Fruit fly (Drosophila melanogaster): Measurements from ENCODE around the gene Cftr.

Cftr gene

DNA sequence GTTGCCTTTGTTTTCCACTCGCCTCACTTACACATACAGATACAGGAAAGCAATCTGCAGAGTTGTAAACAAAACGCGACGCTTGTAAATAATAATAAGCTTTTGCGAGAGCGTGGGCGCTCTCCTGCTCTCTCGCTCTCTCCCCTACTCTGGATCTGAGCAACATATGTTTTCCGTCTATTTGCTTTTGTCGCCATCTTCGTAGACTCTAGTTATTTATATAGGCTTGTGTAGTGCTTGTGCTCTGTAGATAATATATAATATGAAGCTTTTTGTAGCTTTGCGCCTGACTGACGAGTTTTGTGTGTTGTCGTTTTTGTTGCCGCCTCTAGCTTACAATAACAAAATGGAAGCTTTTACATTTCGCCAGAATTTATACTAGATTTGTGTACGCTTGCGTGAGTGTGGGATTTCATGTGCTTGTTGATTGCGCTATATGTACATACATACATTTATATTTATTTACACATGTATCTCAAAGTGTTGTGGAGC is 22.1 kb upstream of the Cftr start (continued):
- TF ChIP-seq CG32532 (GFP tag; IDR thresholded peaks at IDR 0.05) (peak; percentile 49; the same call in 1 of the 2 replicates), HmgZ (tag; optimal IDR thresholded peaks at IDR 0.05) (peak; percentile 84), al (GFP tag; IDR thresholded peaks at IDR 0.05) (no peak), Eip74EF (GFP tag; optimal IDR thresholded peaks at IDR 0.05) (peak in 1 of 2 experiments; percentile 85), btn (GFP tag; optimal IDR thresholded peaks at IDR 0.05) (no peak), Hsf (GFP tag; optimal IDR thresholded peaks at IDR 0.05) (peak; percentile 36), Ptx1 (GFP tag; IDR thresholded peaks at IDR 0.05) (no peak), CG5180 (GFP tag; optimal IDR thresholded peaks at IDR 0.05) (peak; percentile 11), corto (GFP tag; optimal IDR thresholded peaks at IDR 0.05) (peak; percentile 72), Vsx1 (GFP tag; optimal IDR thresholded peaks at IDR 0.05) (peak; percentile 70), CG10959 (GFP tag; IDR thresholded peaks at IDR 0.05) (no peak), CG4360 (GFP tag; IDR thresholded peaks at IDR 0.05) (peak; percentile 52; the same call in 1 of the 2 replicates), D19B (GFP tag; optimal IDR thresholded peaks at IDR 0.05) (no peak), CG2120 (GFP tag; optimal IDR thresholded peaks at IDR 0.05) (peak; percentile 43), CG10565 (GFP tag; optimal IDR thresholded peaks at IDR 0.05) (no peak), YL-1 (GFP tag; optimal IDR thresholded peaks at IDR 0.05) (peak; percentile 24), CG7745 (tag; optimal IDR thresholded peaks at IDR 0.05) (no peak), lov (optimal IDR thresholded peaks at IDR 0.05) (no peak), lov (GFP tag; IDR thresholded peaks at IDR 0.05) (0 out of 3 replicates have a peak, but pooled peaks have one; percentile 74), CG1602 (GFP tag; optimal IDR thresholded peaks at IDR 0.05) (peak; percentile 0), CG9727 (GFP tag; optimal IDR thresholded peaks at IDR 0.05) (peak; percentile 12), Doc3 (GFP tag; IDR thresholded peaks at IDR 0.05; ENCODE audit: partially characterized antibody) (no peak), CG2116 (GFP tag; optimal IDR thresholded peaks at IDR 0.05) (peak; percentile 43), caup (GFP tag; optimal IDR thresholded peaks at IDR 0.05; ENCODE audit: severe bottlenecking) (peak; percentile 85), sim (GFP tag; IDR thresholded peaks at IDR 0.05) (no peak), sob (GFP tag; IDR thresholded peaks at IDR 0.05) (0 out of 2 replicates have a peak, but pooled peaks have one; percentile 60), CG10654 (GFP tag; optimal IDR thresholded peaks at IDR 0.05) (no peak), CG3847 (GFP tag; IDR thresholded peaks at IDR 0.05) (no peak), CG9876 (GFP tag; optimal IDR thresholded peaks at IDR 0.05) (no peak), ash1 (GFP tag; optimal IDR thresholded peaks at IDR 0.05) (peak; percentile 5), CG17802 (tag; optimal IDR thresholded peaks at IDR 0.05) (no peak), CG34224 (GFP tag; IDR thresholded peaks at IDR 0.05; ENCODE audit: partially characterized antibody) (peak; percentile 49; the same call in 1 of the 3 replicates), Atf3 (GFP tag; optimal IDR thresholded peaks at IDR 0.05) (no peak), Med (GFP tag) (peak; percentile 93), CG1603 (tag; optimal IDR thresholded peaks at IDR 0.05) (no peak), Sox102F (GFP tag; optimal IDR thresholded peaks at IDR 0.05) (no peak), CG18476 (GFP tag; optimal IDR thresholded peaks at IDR 0.05) (peak; percentile 20), pb (GFP tag; optimal IDR thresholded peaks at IDR 0.05) (no peak), pzg (GFP tag; optimal IDR thresholded peaks at IDR 0.05) (no peak), HmgD (GFP tag; optimal IDR thresholded peaks at IDR 0.05) (no peak), crc (GFP tag; optimal IDR thresholded peaks at IDR 0.05) (no peak), CG1832 (GFP tag; optimal IDR thresholded peaks at IDR 0.05) (no peak), CG6689 (GFP tag; IDR thresholded peaks at IDR 0.05) (no peak; the same call in 1 of the 2 replicates), CG10366 (GFP tag; IDR thresholded peaks at IDR 0.05) (no peak), kni (GFP tag; optimal IDR thresholded peaks at IDR 0.05) (peak; percentile 88), Deaf1 (tag; optimal IDR thresholded peaks at IDR 0.05) (peak; percentile 62), yki (optimal IDR thresholded peaks at IDR 0.05) (peak; percentile 46), NfI (GFP tag; optimal IDR thresholded peaks at IDR 0.05) (peak; percentile 37), CG42726 (GFP tag; IDR thresholded peaks at IDR 0.05; ENCODE audit: partially characterized antibody) (no peak), CG31388 (GFP tag; optimal IDR thresholded peaks at IDR 0.05) (no peak)
